Fruit fly (Drosophila melanogaster) whole organism, embryonic: ENCODE results near the gene Cby.

Source experiments
- B-H2 ChIP-seq: fragments of 200-800 bp; sonication (Bioruptor generic); optimal IDR thresholded peaks from 2 replicates; lab custom pipeline; 2018; ENCODE audit warnings: missing biosample characterization, mild to moderate bottlenecking, missing genetic modification characterization
- Bteb2 ChIP-seq: fragments of 200-800 bp; sonication (Bioruptor generic); optimal IDR thresholded peaks from 2 replicates; lab custom pipeline; 2016; ENCODE audit warnings: missing biosample characterization, missing genetic modification characterization
- CG10209 ChIP-seq: fragments of 200-800 bp; sonication (Bioruptor generic); optimal IDR thresholded peaks from 3 replicates; lab custom pipeline; 2017; ENCODE audit warnings: missing biosample characterization, mild to moderate bottlenecking, missing genetic modification characterization, missing genetic modification reagents
- CG10431 ChIP-seq: fragments of 200-800 bp; sonication (Bioruptor generic); optimal IDR thresholded peaks from 3 replicates; lab custom pipeline; 2018; ENCODE audit warnings: missing biosample characterization, mild to moderate bottlenecking, missing genetic modification characterization
- CG11504 ChIP-seq: fragments of 200-800 bp; sonication (Bioruptor generic); optimal IDR thresholded peaks from 3 replicates; lab custom pipeline; 2019; ENCODE audit warnings: missing biosample characterization, mild to moderate bottlenecking, missing genetic modification characterization, moderate library complexity
- CG15479 ChIP-seq: fragments of 200-800 bp; sonication (Bioruptor generic); optimal IDR thresholded peaks from 3 replicates; lab custom pipeline; 2019; ENCODE audit warnings: missing biosample characterization, mild to moderate bottlenecking, missing genetic modification characterization, moderate library complexity
- CG17328 ChIP-seq: fragments of 200-800 bp; sonication (Bioruptor generic); IDR thresholded peaks from 2 replicates; pipeline ENCODE4 v1.3.6; 2022; ENCODE audit warnings: missing biosample characterization, missing genetic modification characterization
- CG17829 ChIP-seq: fragments of 200-800 bp; optimal IDR thresholded peaks from 2 replicates; lab custom pipeline; 2019; ENCODE audit warnings: missing biosample characterization, mild to moderate bottlenecking, missing genetic modification characterization, moderate library complexity
- CG1832 ChIP-seq: fragments of 200-800 bp; sonication (Bioruptor generic); optimal IDR thresholded peaks from 2 replicates; lab custom pipeline; 2017; ENCODE audit warnings: missing biosample characterization, mild to moderate bottlenecking, missing genetic modification characterization, inconsistent platforms
- CG18764 ChIP-seq: fragments of 200-800 bp; sonication (Bioruptor generic); optimal IDR thresholded peaks from 3 replicates; lab custom pipeline; 2016; ENCODE audit warnings: missing biosample characterization, missing genetic modification characterization
- CG4617 ChIP-seq: fragments of 200-800 bp; sonication (Bioruptor generic); optimal IDR thresholded peaks from 3 replicates; lab custom pipeline; 2016; ENCODE audit warnings: missing biosample characterization, missing genetic modification characterization, borderline replicate concordance
- CG6254 ChIP-seq: fragments of 200-800 bp; sonication (Bioruptor generic); optimal IDR thresholded peaks from 3 replicates; lab custom pipeline; 2017; ENCODE audit warnings: mild to moderate bottlenecking, missing biosample characterization, missing genetic modification reagents, missing genetic modification characterization
- Drgx ChIP-seq: fragments of 200-800 bp; sonication (Bioruptor generic); IDR thresholded peaks from 2 replicates; pipeline ENCODE4 v1.3.6; 2022; ENCODE audit warnings: missing biosample characterization, missing genetic modification characterization
- Ets65A ChIP-seq: fragments of 200-800 bp; sonication (Bioruptor generic); peaks from one replicate; lab custom pipeline; 2016; ENCODE audit warnings: missing biosample characterization, missing genetic modification characterization
- H15 ChIP-seq: fragments of 200-800 bp; sonication (Bioruptor generic); IDR thresholded peaks from 3 replicates; pipeline ENCODE4 v1.3.6; 2022; ENCODE audit warnings: missing biosample characterization, missing genetic modification characterization
- HLH54F ChIP-seq: fragments of 200-800 bp; sonication (Bioruptor generic); optimal IDR thresholded peaks from 3 replicates; lab custom pipeline; 2016; ENCODE audit warnings: missing biosample characterization, missing genetic modification characterization
- HmgZ ChIP-seq: fragments of 200-800 bp; sonication (Bioruptor generic); optimal IDR thresholded peaks from 2 replicates; lab custom pipeline; 2018; ENCODE audit warnings: missing biosample characterization, mild to moderate bottlenecking, missing genetic modification characterization
- Kr ChIP-seq: fragments of 200-800 bp; sonication (Bioruptor generic); optimal IDR thresholded peaks from 2 replicates; lab custom pipeline; 2017; ENCODE audit warnings: missing biosample characterization, mild to moderate bottlenecking, missing genetic modification characterization
- NC2α ChIP-seq: fragments of 200-800 bp; sonication (Bioruptor generic); optimal IDR thresholded peaks from 2 replicates; lab custom pipeline; 2016; ENCODE audit warnings: missing biosample characterization, missing genetic modification characterization
- Optix ChIP-seq: fragments of 200-800 bp; sonication (Bioruptor generic); IDR thresholded peaks from 3 replicates; pipeline ENCODE4 v1.3.6; 2022; ENCODE audit warnings: missing biosample characterization, missing genetic modification characterization
- Sox100B ChIP-seq: fragments of 200-800 bp; sonication (Bioruptor generic); optimal IDR thresholded peaks from 3 replicates; lab custom pipeline; 2018; ENCODE audit warnings: missing biosample characterization, mild to moderate bottlenecking, missing genetic modification characterization
- Tbp ChIP-seq: fragments of >200 bp; optimal IDR thresholded peaks from 2 replicates; lab custom pipeline; 2018; ENCODE audit warnings: missing biosample characterization, missing genetic modification characterization
- abd-A ChIP-seq: fragments of 200-800 bp; sonication (Bioruptor generic); optimal IDR thresholded peaks from 3 replicates; lab custom pipeline; 2019; ENCODE audit warnings: missing biosample characterization, mild to moderate bottlenecking, missing genetic modification characterization, moderate library complexity
- bsh ChIP-seq, 2 experiments: fragments of 200-800 bp; sonication (Bioruptor generic); optimal IDR thresholded peaks; 2 replicates each; lab custom pipeline; 2017 to 2018; ENCODE audit warnings: mild to moderate bottlenecking in 2 of 2, missing biosample characterization in 2 of 2, missing genetic modification characterization in 2 of 2, moderate library complexity in 1 of 2
- cad ChIP-seq: fragments of >200 bp; optimal IDR thresholded peaks from 2 replicates; lab custom pipeline; 2017; ENCODE audit warnings: missing biosample characterization, missing genetic modification characterization
- chif ChIP-seq, 2 experiments: fragments of 200-800 bp; sonication (Bioruptor generic); optimal IDR thresholded peaks; 3 replicates each; lab custom pipeline; 2016; ENCODE audit warnings: missing biosample characterization in 2 of 2, missing genetic modification characterization in 2 of 2
- ci ChIP-seq: fragments of 200-800 bp; sonication (Bioruptor generic); IDR thresholded peaks from 3 replicates; pipeline ENCODE4 v1.3.6; 2022; ENCODE audit warnings: missing biosample characterization, missing genetic modification characterization
- corto ChIP-seq: fragments of 200-800 bp; sonication (Bioruptor generic); optimal IDR thresholded peaks from 2 replicates; lab custom pipeline; 2016; ENCODE audit warnings: missing biosample characterization, mild to moderate bottlenecking, missing genetic modification characterization, moderate library complexity
- croc ChIP-seq: fragments of 200-800 bp; sonication (Bioruptor generic); conservative IDR thresholded peaks from 3 replicates; pipeline ENCODE4 v1.3.6; 2022; ENCODE audit warnings: missing biosample characterization, missing genetic modification characterization
- cwo ChIP-seq: fragments of 200-800 bp; sonication (Bioruptor generic); optimal IDR thresholded peaks from 3 replicates; lab custom pipeline; 2017; ENCODE audit warnings: missing biosample characterization, missing genetic modification characterization, mild to moderate bottlenecking, moderate library complexity, missing genetic modification reagents
- dpn ChIP-seq, 2 experiments: fragments of 200-800 bp; sonication (Bioruptor generic); optimal IDR thresholded peaks; 3 replicates each; lab custom pipeline; 2016; ENCODE audit warnings: missing biosample characterization in 2 of 2, missing genetic modification characterization in 2 of 2
- eve ChIP-seq, 2 experiments: fragments of >200 bp; optimal IDR thresholded peaks; 2 replicates each; lab custom pipeline; 2017; ENCODE audit warnings: missing biosample characterization in 2 of 2, missing genetic modification characterization in 2 of 2
- fd3F ChIP-seq: fragments of 200-800 bp; sonication (Bioruptor generic); optimal IDR thresholded peaks from 2 replicates; lab custom pipeline; 2018; ENCODE audit warnings: missing biosample characterization, mild to moderate bottlenecking, missing genetic modification characterization, moderate library complexity
- gsb ChIP-seq: fragments of 200-800 bp; sonication (Bioruptor generic); IDR thresholded peaks from 2 replicates; pipeline ENCODE4 v1.3.6; 2022; ENCODE audit warnings: missing biosample characterization, missing genetic modification characterization
- insv ChIP-seq, 2 experiments: fragments of 200-800 bp; sonication (Bioruptor generic); optimal IDR thresholded peaks; 3 replicates each; lab custom pipeline; 2016 to 2018; ENCODE audit warnings: missing biosample characterization in 2 of 2, missing genetic modification characterization in 2 of 2
- lbe ChIP-seq: fragments of 200-800 bp; sonication (Bioruptor generic); optimal IDR thresholded peaks from 2 replicates; lab custom pipeline; 2016; ENCODE audit warnings: missing biosample characterization, mild to moderate bottlenecking, missing genetic modification characterization
- lmd ChIP-seq: fragments of 200-800 bp; sonication (Bioruptor generic); IDR thresholded peaks from 2 replicates; pipeline ENCODE4 v1.3.6; 2022; ENCODE audit warnings: missing biosample characterization, missing genetic modification characterization
- nerfin-1 ChIP-seq: fragments of 200-800 bp; sonication (Bioruptor generic); optimal IDR thresholded peaks from 3 replicates; lab custom pipeline; 2019; ENCODE audit warnings: missing biosample characterization, mild to moderate bottlenecking, missing genetic modification characterization, moderate library complexity
- nom ChIP-seq: fragments of 200-800 bp; sonication (Bioruptor generic); optimal IDR thresholded peaks from 2 replicates; lab custom pipeline; 2017; ENCODE audit warnings: missing biosample characterization, missing genetic modification characterization, mild to moderate bottlenecking, moderate library complexity, missing genetic modification reagents
- p53 ChIP-seq: fragments of 200-800 bp; sonication (Bioruptor generic); optimal IDR thresholded peaks from 2 replicates; lab custom pipeline; 2016; ENCODE audit warnings: missing biosample characterization, missing genetic modification characterization
- slbo ChIP-seq: fragments of 200-800 bp; sonication (Bioruptor generic); IDR thresholded peaks from 2 replicates; pipeline ENCODE4 v1.3.6; 2022; ENCODE audit warnings: missing biosample characterization, missing genetic modification characterization
- sr ChIP-seq: fragments of 200-800 bp; sonication (Bioruptor generic); IDR thresholded peaks from 3 replicates; pipeline ENCODE4 v1.3.6; 2022; ENCODE audit warnings: missing biosample characterization, missing genetic modification characterization
- tap ChIP-seq: fragments of 200-800 bp; optimal IDR thresholded peaks from 3 replicates; lab custom pipeline; 2019; ENCODE audit warnings: missing biosample characterization, mild to moderate bottlenecking, missing genetic modification characterization, moderate library complexity
- ttk ChIP-seq: fragments of 200-800 bp; sonication (Bioruptor generic); IDR thresholded peaks from 2 replicates; pipeline ENCODE4 v2.1.2; 2022; ENCODE audit warnings: missing biosample characterization, missing genetic modification characterization
- unc-4 ChIP-seq: fragments of 200-800 bp; sonication (Bioruptor generic); IDR thresholded peaks from 2 replicates; pipeline ENCODE4 v1.3.6; 2022; ENCODE audit warnings: missing biosample characterization, missing genetic modification characterization; ENCODE audit not compliant: partially characterized antibody
- vvl ChIP-seq: fragments of 200-800 bp; sonication (Bioruptor generic); IDR thresholded peaks from 2 replicates; pipeline ENCODE4 v1.3.6; 2022; ENCODE audit warnings: missing biosample characterization, missing genetic modification characterization

Cby gene

DNA sequence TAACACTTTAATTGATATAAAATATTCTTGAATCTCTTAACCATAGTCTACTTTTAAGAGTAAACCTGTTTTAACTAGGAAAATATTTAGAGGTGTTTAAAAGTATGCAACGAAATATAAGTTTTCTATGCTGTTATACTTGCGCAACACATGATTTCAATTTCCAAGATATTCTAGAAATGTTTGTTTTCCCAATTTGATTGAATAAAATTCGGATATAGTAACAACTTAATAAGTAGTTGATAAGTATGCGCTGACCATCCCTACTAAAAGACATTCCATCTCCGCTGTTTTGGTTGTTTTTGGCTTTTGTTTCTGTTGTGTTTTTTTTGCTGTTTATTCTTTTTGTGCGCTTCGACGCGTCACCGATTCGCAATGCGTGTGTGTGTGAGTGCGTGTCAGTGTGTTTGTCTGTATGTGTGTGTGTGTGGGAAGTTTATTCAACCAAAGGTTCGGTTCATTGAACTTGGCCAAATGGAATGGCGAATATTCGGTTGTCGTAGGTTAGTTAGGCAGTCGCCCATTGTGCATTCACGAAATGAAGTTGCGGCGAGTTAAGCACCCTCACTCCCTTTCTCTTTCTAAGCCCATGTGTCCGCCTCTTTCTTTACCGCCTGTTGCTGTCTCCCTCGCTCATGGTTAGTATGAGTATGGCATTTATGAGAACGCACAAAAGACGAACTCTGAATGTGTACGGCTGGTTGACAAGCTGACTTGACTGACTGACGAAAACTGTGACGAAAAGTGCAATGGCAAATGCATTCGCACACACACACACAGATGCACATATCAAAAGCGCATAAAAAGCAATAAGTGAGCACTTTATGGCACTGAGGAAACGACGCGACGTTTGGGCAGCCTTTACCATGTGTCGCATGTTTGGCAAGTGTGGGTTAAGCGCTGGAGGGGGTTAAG, 28.4 kb downstream of the Cby start:
- peak; percentile 72 for TF ChIP-seq Ets65A (GFP tag; lab: Kevin White, UChicago)
- no peak for TF ChIP-seq CG4617
- 0 out of 2 replicates have a peak, but pooled peaks have one; percentile 6 for TF ChIP-seq Drgx (GFP tag; lab: Robert Waterston, UW)
- TF ChIP-seq nom (GFP tag; lab: Kevin White, UChicago), result peak; percentile 55
- TF ChIP-seq ci (GFP tag; lab: Robert Waterston, UW), result 0 out of 3 replicates have a peak, but pooled peaks have one; percentile 21

DNA sequence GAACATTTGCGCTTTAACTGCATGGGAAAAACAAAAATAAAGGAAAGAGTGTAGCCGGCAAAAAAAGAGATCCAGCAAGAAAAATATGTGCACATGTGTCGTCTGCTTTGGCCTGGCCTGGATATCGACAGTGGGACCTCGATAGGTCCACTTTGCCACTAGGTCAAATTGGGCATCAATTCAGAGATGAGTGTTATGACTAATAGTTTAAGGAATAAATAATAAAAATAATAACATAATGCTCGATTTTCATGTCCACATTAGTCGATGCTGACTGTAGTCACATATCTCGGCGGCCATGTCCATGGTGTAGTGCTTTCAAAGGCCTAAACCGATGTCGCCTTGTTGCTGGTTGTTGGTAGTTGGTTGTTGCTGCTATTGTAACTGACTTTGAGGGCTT, 29.8 kb downstream of the Cby start:
- TF ChIP-seq Bteb2 (GFP tag; lab: Kevin White, UChicago), result no peak
- peak in 1 of 2 experiments; percentile 96 for TF ChIP-seq bsh (GFP tag; optimal IDR thresholded peaks at IDR 0.05; lab: Kevin White, UChicago)
- peak; percentile 24; the same call in 1 of the 2 replicates for TF ChIP-seq lmd (GFP tag; lab: Robert Waterston, UW)
- peak; percentile 41; the same call in 1 of the 2 replicates for TF ChIP-seq slbo
- no peak for TF ChIP-seq NC2α (GFP tag; lab: Kevin White, UChicago)
- TF ChIP-seq CG18764 (GFP tag; lab: Kevin White, UChicago), result no peak
- no peak for TF ChIP-seq croc (GFP tag; lab: Robert Waterston, UW)
- no peak for TF ChIP-seq insv (GFP tag; optimal IDR thresholded peaks at IDR 0.05; lab: Kevin White, UChicago)
- TF ChIP-seq corto, result peak; percentile 61
- no peak for TF ChIP-seq cwo
- no peak for TF ChIP-seq CG17328 (GFP tag; lab: Robert Waterston, UW)
- no peak for TF ChIP-seq CG10431 (GFP tag; lab: Kevin White, UChicago)
- no peak for TF ChIP-seq CG15479 (GFP tag; lab: Kevin White, UChicago)
- no peak for TF ChIP-seq sr (GFP tag; lab: Robert Waterston, UW)
- no peak for TF ChIP-seq Optix (GFP tag; lab: Robert Waterston, UW)
- no peak for TF ChIP-seq abd-A
- TF ChIP-seq gsb (GFP tag; lab: Robert Waterston, UW), result no peak
- TF ChIP-seq tap (tag; lab: Kevin White, UChicago), result no peak
- TF ChIP-seq nerfin-1 (tag; lab: Kevin White, UChicago), result no peak
- TF ChIP-seq H15, result 0 out of 3 replicates have a peak, but pooled peaks have one; percentile 21
- no peak for TF ChIP-seq unc-4
- TF ChIP-seq CG10209 (GFP tag; lab: Kevin White, UChicago), result no peak
- TF ChIP-seq CG11504, result no peak
- peak; percentile 84 for TF ChIP-seq lbe
- TF ChIP-seq vvl, result no peak
- no peak for TF ChIP-seq dpn (GFP tag; optimal IDR thresholded peaks at IDR 0.05; lab: Kevin White, UChicago)
- TF ChIP-seq nom (GFP tag; lab: Kevin White, UChicago), result peak; percentile 95
- TF ChIP-seq Tbp (GFP tag; lab: Kevin White, UChicago), result no peak
- peak; percentile 96 for TF ChIP-seq Drgx (GFP tag; lab: Robert Waterston, UW)
- TF ChIP-seq Kr, result no peak
- TF ChIP-seq HmgZ (tag; lab: Kevin White, UChicago), result no peak
- TF ChIP-seq B-H2, result no peak
- TF ChIP-seq CG1832, result no peak
- TF ChIP-seq CG17829 (tag; lab: Kevin White, UChicago), result no peak
- TF ChIP-seq ci (GFP tag; lab: Robert Waterston, UW), result 0 out of 3 replicates have a peak, but pooled peaks have one; percentile 11
- TF ChIP-seq cad (GFP tag; lab: Kevin White, UChicago), result no peak
- TF ChIP-seq eve (GFP tag; optimal IDR thresholded peaks at IDR 0.05; lab: Kevin White, UChicago), result no peak
- no peak for TF ChIP-seq chif (GFP tag; optimal IDR thresholded peaks at IDR 0.05; lab: Kevin White, UChicago)
- no peak for TF ChIP-seq p53 (GFP tag; lab: Kevin White, UChicago)
- TF ChIP-seq HLH54F (GFP tag; lab: Kevin White, UChicago), result no peak
- peak; percentile 30; the same call in 1 of the 2 replicates for TF ChIP-seq ttk (GFP tag; lab: Robert Waterston, UW)
- TF ChIP-seq Sox100B (GFP tag; lab: Kevin White, UChicago), result no peak
- TF ChIP-seq CG6254 (GFP tag; lab: Kevin White, UChicago), result no peak
- no peak for TF ChIP-seq fd3F (GFP tag; lab: Kevin White, UChicago)
